Worm (Caenorhabditis elegans): ENCODE data around the gene ZK688.5.

ZK688.5 gene

DNA sequence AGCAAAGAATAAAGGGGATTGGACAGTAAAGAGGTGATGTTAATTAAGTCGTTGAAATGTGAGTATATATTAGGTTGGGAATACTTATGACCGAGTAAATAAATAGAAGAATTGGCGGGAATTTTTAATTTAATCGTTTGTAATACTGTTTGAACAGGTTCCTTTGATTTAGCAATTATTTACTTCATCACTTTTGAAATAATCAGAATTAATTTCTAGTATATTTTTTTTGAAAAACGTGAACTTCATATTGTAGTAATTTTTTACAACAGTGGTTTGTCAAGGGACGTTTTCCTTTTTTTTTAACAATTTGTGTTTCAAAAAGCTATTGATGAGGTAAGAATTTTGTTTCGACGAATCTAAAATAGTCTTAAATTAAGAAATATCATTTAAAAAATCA lies 30.8 kb upstream of the ZK688.5 start, which contains the start of gene C29E4.17:
Gene C29E4.17, plus strand, starts transcription at position 301 of the 400 bp plus-strand sequence.
- no peak for TF ChIP-seq sptf-2 (GFP tag; optimal IDR thresholded peaks at IDR 0.05)
- no peak for TF ChIP-seq pha-4 (tag; optimal IDR thresholded peaks at IDR 0.05)
- TF ChIP-seq let-526 (GFP tag; IDR thresholded peaks at IDR 0.05) = no peak
- TF ChIP-seq Y95B8A.8 (GFP tag; IDR thresholded peaks at IDR 0.05) = no peak
- TF ChIP-seq zim-3 (tag; optimal IDR thresholded peaks at IDR 0.05) = no peak
- no peak for TF ChIP-seq ZK185.1 (tag; optimal IDR thresholded peaks at IDR 0.05; ENCODE audit: poor library complexity, severe bottlenecking)
- no peak for TF ChIP-seq nfya-1 (tag; optimal IDR thresholded peaks at IDR 0.05; ENCODE audit: borderline replicate concordance, insufficient read depth)
- no peak for TF ChIP-seq lag-1 (GFP tag; IDR thresholded peaks at IDR 0.05)
- no peak for TF ChIP-seq rpc-1 (optimal IDR thresholded peaks at IDR 0.05)
- no peak for TF ChIP-seq rpc-1 (tag; optimal IDR thresholded peaks at IDR 0.05)
- no peak for TF ChIP-seq B0035.1 (tag; optimal IDR thresholded peaks at IDR 0.05)
- TF ChIP-seq mes-4 (tag; optimal IDR thresholded peaks at IDR 0.05) = no peak
- no peak for TF ChIP-seq bed-1 (GFP tag; IDR thresholded peaks at IDR 0.05)
- no peak for TF ChIP-seq ceh-27 (GFP tag; optimal IDR thresholded peaks at IDR 0.05)
- no peak for TF ChIP-seq ets-4 (GFP tag; optimal IDR thresholded peaks at IDR 0.05)
- TF ChIP-seq rec-8 (tag; optimal IDR thresholded peaks at IDR 0.05) = no peak
- no peak for TF ChIP-seq B0261.1 (tag; optimal IDR thresholded peaks at IDR 0.05)
- no peak for TF ChIP-seq zfh-2 (GFP tag; conservative IDR thresholded peaks at IDR 0.05)
- TF ChIP-seq rcor-1 (GFP tag; IDR thresholded peaks at IDR 0.05) = no peak
- no peak for TF ChIP-seq nhr-179 (tag; optimal IDR thresholded peaks at IDR 0.05)

DNA sequence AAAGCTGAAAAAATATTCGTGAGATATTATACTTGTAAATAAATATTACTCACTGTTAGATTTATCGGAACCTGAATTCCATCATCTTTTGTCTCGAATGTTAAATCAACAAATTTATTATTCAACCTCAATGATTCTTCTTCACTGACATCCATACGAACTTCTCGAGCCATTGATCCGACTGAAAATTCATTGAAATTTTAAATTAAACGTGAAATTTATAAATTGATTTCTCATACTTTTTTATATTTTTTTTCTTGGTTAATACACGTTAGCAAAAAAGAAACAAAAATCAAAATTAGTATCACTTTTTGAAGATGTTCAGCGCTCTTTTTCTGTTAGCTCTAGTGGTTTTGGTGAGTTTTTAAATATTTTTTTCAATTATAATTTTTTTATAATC lies 28.4 kb upstream of the ZK688.5 start, which contains the start of gene C29E4.14:
Gene C29E4.14, plus strand, starts transcription at position 301 of the 400 bp plus-strand sequence.
- no peak for TF ChIP-seq nhr-90 (tag; optimal IDR thresholded peaks at IDR 0.05)
- TF ChIP-seq hsf-1 (GFP tag; IDR thresholded peaks at IDR 0.05) = no peak
- TF ChIP-seq snpc-1.3 (tag; optimal IDR thresholded peaks at IDR 0.05; ENCODE audit: insufficient read depth) = no peak
- TF ChIP-seq ceh-100 (GFP tag; IDR thresholded peaks at IDR 0.05) = no peak
- no peak for TF ChIP-seq hlh-12 (tag; optimal IDR thresholded peaks at IDR 0.05)
- no peak for TF ChIP-seq dox-1 (GFP tag; IDR thresholded peaks at IDR 0.05)
- no peak for TF ChIP-seq lin-35 (GFP tag; optimal IDR thresholded peaks at IDR 0.05)
- no peak for TF ChIP-seq Y53F4B.3 (GFP tag; IDR thresholded peaks at IDR 0.05)
- TF ChIP-seq B0019.2 (GFP tag; conservative IDR thresholded peaks at IDR 0.05) = no peak
- no peak for TF ChIP-seq nhr-179 (tag; optimal IDR thresholded peaks at IDR 0.05)
- TF ChIP-seq repo-1 (tag; optimal IDR thresholded peaks at IDR 0.05) = no peak
- TF ChIP-seq lin-26 (GFP tag; IDR thresholded peaks at IDR 0.05) = no peak
- no peak for TF ChIP-seq Y56A3A.18 (GFP tag; IDR thresholded peaks at IDR 0.05)
- TF ChIP-seq let-526 (GFP tag; IDR thresholded peaks at IDR 0.05) = no peak
- TF ChIP-seq Y95B8A.8 (GFP tag; IDR thresholded peaks at IDR 0.05) = no peak
- no peak for TF ChIP-seq lin-40 (tag; optimal IDR thresholded peaks at IDR 0.05)
- TF ChIP-seq sdz-38 (tag; optimal IDR thresholded peaks at IDR 0.05) = no peak

DNA sequence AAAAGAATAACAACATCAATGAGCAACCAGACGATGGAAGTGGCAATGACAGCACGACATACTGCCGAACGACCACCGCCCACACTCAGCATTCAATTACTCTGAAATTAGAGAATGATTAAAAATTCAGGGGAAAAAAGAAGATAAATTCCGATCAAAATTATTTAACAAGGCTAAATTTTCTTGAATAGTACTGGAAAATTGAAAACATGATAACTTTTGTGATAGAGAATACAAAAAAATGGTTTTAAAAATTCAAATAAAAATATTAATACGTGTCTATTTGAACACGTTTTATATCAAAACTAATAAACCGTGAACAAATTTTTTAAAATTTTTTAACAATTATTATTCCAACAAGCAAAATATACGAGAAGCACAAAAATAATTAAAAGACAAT lies 26.2 kb upstream of the ZK688.5 start, which contains the start of gene gly-3:
Gene gly-3, minus strand, starts transcription at position 101 of the 400 bp plus-strand sequence.
- TF ChIP-seq F23B12.7 (tag; optimal IDR thresholded peaks at IDR 0.05; ENCODE audit: insufficient read depth) = no peak
- no peak for TF ChIP-seq snpc-3.4 (tag; optimal IDR thresholded peaks at IDR 0.05)
- no peak for TF ChIP-seq chd-7 (tag; optimal IDR thresholded peaks at IDR 0.05)
- TF ChIP-seq ceh-100 (GFP tag; IDR thresholded peaks at IDR 0.05) = no peak
- TF ChIP-seq hrde-1 (tag; optimal IDR thresholded peaks at IDR 0.05; ENCODE audit: borderline replicate concordance) = no peak
- no peak for TF ChIP-seq ets-4 (GFP tag; optimal IDR thresholded peaks at IDR 0.05)

All from whole organism, young adult.